Fruit fly (Drosophila melanogaster) whole organism, embryonic: Measurements from ENCODE around the gene Osi18.

Experiments used
- B-H2 ChIP-seq: fragments of 200-800 bp; sonication (Bioruptor generic); optimal IDR thresholded peaks from 2 replicates; lab custom pipeline; 2018; ENCODE audit warnings: missing biosample characterization, mild to moderate bottlenecking, missing genetic modification characterization
- CG12071 ChIP-seq: fragments of 200-800 bp; sonication (Bioruptor generic); optimal IDR thresholded peaks from 3 replicates; lab custom pipeline; 2018; ENCODE audit warnings: missing biosample characterization, mild to moderate bottlenecking, missing genetic modification characterization
- CG18011 ChIP-seq: fragments of 200-800 bp; sonication (Bioruptor generic); optimal IDR thresholded peaks from 2 replicates; lab custom pipeline; 2017; ENCODE audit warnings: missing biosample characterization, missing genetic modification characterization, mild to moderate bottlenecking, moderate library complexity, missing genotype
- CG8388 ChIP-seq: fragments of 200-800 bp; sonication (Bioruptor generic); optimal IDR thresholded peaks from 2 replicates; lab custom pipeline; 2019; ENCODE audit warnings: missing biosample characterization, mild to moderate bottlenecking, missing genetic modification characterization, moderate library complexity
- CG9727 ChIP-seq: fragments of 200-800 bp; sonication (Bioruptor generic); optimal IDR thresholded peaks from 3 replicates; lab custom pipeline; 2017; ENCODE audit warnings: missing biosample characterization, mild to moderate bottlenecking, missing genetic modification characterization
- Hr78 ChIP-seq, 2 experiments: fragments of 200-800 bp in 1 of 2; fragments of >200 bp in 1 of 2; sonication (Bioruptor generic) in 1 of 2; optimal IDR thresholded peaks; 2 replicates each; lab custom pipeline; 2017 to 2019; ENCODE audit warnings: missing biosample characterization in 2 of 2, missing genetic modification characterization in 2 of 2, mild to moderate bottlenecking in 1 of 2, moderate library complexity in 1 of 2
- Hsf ChIP-seq: fragments of 200-800 bp; sonication (Bioruptor generic); optimal IDR thresholded peaks from 3 replicates; lab custom pipeline; 2016; ENCODE audit warnings: missing biosample characterization, missing genetic modification characterization
- YL-1 ChIP-seq: fragments of 200-800 bp; sonication (Bioruptor generic); optimal IDR thresholded peaks from 3 replicates; lab custom pipeline; 2017; ENCODE audit warnings: missing biosample characterization, mild to moderate bottlenecking, missing genetic modification characterization
- pum ChIP-seq: fragments of 200-800 bp; sonication (Bioruptor generic); optimal IDR thresholded peaks from 2 replicates; lab custom pipeline; 2016; ENCODE audit warnings: missing biosample characterization, missing genetic modification characterization
- wdn ChIP-seq: fragments of 200-800 bp; sonication (Bioruptor generic); IDR thresholded peaks from 2 replicates; pipeline ENCODE4 v1.3.6; 2022; ENCODE audit warnings: missing biosample characterization, missing genetic modification characterization

DNA sequence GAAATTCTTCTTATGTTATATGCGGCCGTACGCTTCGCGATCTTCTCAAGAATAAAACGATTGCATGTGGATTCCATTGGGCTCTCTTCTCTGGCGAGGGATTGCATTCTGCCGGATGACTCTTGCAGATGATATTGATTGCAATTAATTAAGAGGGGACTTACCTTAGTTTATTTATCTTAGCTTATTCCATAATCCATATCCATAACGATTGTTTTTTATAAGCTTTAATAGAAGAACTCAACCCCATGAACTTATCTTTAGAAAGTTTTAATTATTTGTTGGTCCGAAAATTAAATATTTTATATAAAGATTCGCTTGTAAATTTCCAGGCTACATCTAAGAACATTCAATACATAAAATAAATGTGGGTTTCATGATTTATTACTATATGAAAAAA, 45.9 kb downstream of the Osi18 start, which contains the start of gene CRAT:
- no peak for TF ChIP-seq CG8388
- TF ChIP-seq CG12071 = no peak
- no peak for TF ChIP-seq Hsf
- no peak for TF ChIP-seq YL-1 (GFP tag; lab: Kevin White, UChicago)
- no peak for TF ChIP-seq CG9727
- no peak for TF ChIP-seq wdn
- no peak for TF ChIP-seq pum
- TF ChIP-seq B-H2 (GFP tag; lab: Kevin White, UChicago) = no peak
- no peak for TF ChIP-seq CG18011 (GFP tag; lab: Kevin White, UChicago)
- no peak for TF ChIP-seq Hr78 (GFP tag; optimal IDR thresholded peaks at IDR 0.05; lab: Kevin White, UChicago)
